Worm (Caenorhabditis elegans) whole organism, late embryonic: ENCODE results near the gene nhr-152.

Experiments used
- ceh-19 ChIP-seq: fragments of 200-800 bp; sonication (Bioruptor generic); optimal IDR thresholded peaks from 2 replicates; lab custom pipeline; 2018; ENCODE audit warnings: mild to moderate bottlenecking, missing genetic modification characterization, missing compliant biosample characterization
- nhr-232 ChIP-seq: sonication (generic microtip); optimal IDR thresholded peaks from 2 replicates; lab custom pipeline; 2016; ENCODE audit warnings: missing genetic modification characterization, missing compliant biosample characterization
- pat-9 ChIP-seq: fragments of 200-800 bp; sonication (Bioruptor generic); optimal IDR thresholded peaks from 2 replicates; lab custom pipeline; 2018; ENCODE audit warnings: mild to moderate bottlenecking, missing genetic modification characterization, moderate library complexity, missing compliant biosample characterization

DNA sequence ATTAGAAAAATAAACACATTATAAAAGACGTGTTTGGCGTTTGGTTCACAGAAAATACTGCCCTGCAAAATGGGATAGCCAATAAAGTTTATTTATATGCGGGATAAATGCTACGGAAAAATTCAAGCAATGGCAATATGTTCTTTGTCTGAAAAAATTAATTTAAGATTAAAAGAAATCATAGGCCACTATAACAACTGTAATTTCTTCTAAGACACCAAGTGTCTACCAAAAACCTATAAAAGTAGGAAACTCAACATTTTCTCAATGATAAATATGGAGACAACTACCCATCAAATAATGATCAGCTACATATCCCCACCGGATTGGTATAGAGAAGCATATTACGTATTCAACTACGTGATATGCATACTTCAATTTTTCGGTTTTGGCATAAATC is 19.2 kb downstream of the nhr-152 start, which contains the start of gene srw-3:
- TF ChIP-seq nhr-232 (tag; lab: Kevin White, UChicago) (no peak), pat-9 (no peak), ceh-19 (GFP tag; lab: Kevin White, UChicago) (no peak)
